Worm (Caenorhabditis elegans) whole organism, mixed stage, embryonic: ENCODE data around the gene sul-2.

Source experiments
- ces-1 ChIP-seq: fragments of 150-350 bp; optimal IDR thresholded peaks from 2 replicates; lab custom pipeline; 2014; ENCODE audit warnings: missing biosample characterization, missing genetic modification reagents, missing genetic modification characterization
- cnd-1 ChIP-seq: fragments of 200-800 bp; sonication (Bioruptor generic); optimal IDR thresholded peaks from 2 replicates; lab custom pipeline; 2018; ENCODE audit warnings: mild to moderate bottlenecking, missing genetic modification characterization, missing compliant biosample characterization
- elt-1 ChIP-seq: sonication (generic microtip); optimal IDR thresholded peaks from 2 replicates; lab custom pipeline; 2017; ENCODE audit warnings: missing genetic modification characterization, mild to moderate bottlenecking, missing compliant biosample characterization, antibody characterized with exemption, moderate library complexity, borderline replicate concordance; ENCODE audit not compliant: insufficient read depth
- lsy-2 ChIP-seq: fragments of 150-350 bp; optimal IDR thresholded peaks from 2 replicates; lab custom pipeline; 2014; ENCODE audit warnings: missing biosample characterization, missing genetic modification characterization
- mab-5 ChIP-seq: fragments of 150-350 bp; optimal IDR thresholded peaks from 2 replicates; lab custom pipeline; 2014; ENCODE audit warnings: missing biosample characterization, missing genetic modification characterization
- nhr-28 ChIP-seq: fragments of 150-350 bp; optimal IDR thresholded peaks from 2 replicates; lab custom pipeline; 2014; ENCODE audit warnings: missing biosample characterization, missing genetic modification characterization
- nhr-76 ChIP-seq: sonication (generic microtip); optimal IDR thresholded peaks from 2 replicates; lab custom pipeline; 2017; ENCODE audit warnings: missing biosample characterization, missing genetic modification characterization
- pha-4 ChIP-seq: fragments of 150-350 bp; optimal IDR thresholded peaks from 2 replicates; lab custom pipeline; 2018; ENCODE audit warnings: missing biosample characterization, missing genetic modification reagents, missing genetic modification characterization
- sem-2 ChIP-seq: fragments of 200-800 bp; sonication (Bioruptor generic); optimal IDR thresholded peaks from 2 replicates; lab custom pipeline; 2018; ENCODE audit warnings: mild to moderate bottlenecking, missing genetic modification characterization, missing compliant biosample characterization
- unc-39 ChIP-seq: fragments of 150-350 bp; optimal IDR thresholded peaks from 2 replicates; lab custom pipeline; 2014; ENCODE audit warnings: missing biosample characterization, missing genetic modification characterization
- unc-62 ChIP-seq: fragments of 150-350 bp; optimal IDR thresholded peaks from 2 replicates; lab custom pipeline; 2014; ENCODE audit warnings: missing biosample characterization, missing genetic modification reagents, missing genetic modification characterization
- ztf-11 ChIP-seq: fragments of 150-350 bp; optimal IDR thresholded peaks from 2 replicates; lab custom pipeline; 2014; ENCODE audit warnings: missing biosample characterization, missing genetic modification characterization

DNA sequence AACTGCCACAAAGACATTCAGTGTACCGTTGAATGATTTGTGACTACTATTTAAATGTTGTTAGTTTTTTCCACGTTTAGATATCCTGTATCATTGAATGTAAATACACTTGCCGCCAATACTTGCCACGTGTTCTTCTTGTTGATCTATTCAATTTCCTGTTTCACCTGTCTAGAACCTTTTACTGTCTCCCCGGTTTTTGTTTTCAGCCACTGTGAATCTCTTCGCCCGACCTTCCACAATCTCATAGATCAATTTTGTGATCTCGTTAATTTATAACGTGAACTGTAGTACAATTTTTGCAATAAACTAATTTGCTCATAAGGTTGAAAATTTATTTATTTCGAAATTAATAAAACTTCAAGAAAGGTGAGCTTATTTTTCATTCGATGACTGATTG is 12.2 kb upstream of the sul-2 start, which contains the start of gene D1014.13:
- no peak for TF ChIP-seq pha-4 (tag; lab: Kevin White, UChicago)
- TF ChIP-seq elt-1 (tag; lab: Kevin White, UChicago) = no peak
- no peak for TF ChIP-seq nhr-76 (tag; lab: Kevin White, UChicago)
- TF ChIP-seq sem-2 (GFP tag; lab: Kevin White, UChicago) = no peak
- TF ChIP-seq nhr-28 (tag; lab: Kevin White, UChicago) = no peak
- no peak for TF ChIP-seq mab-5 (tag; lab: Kevin White, UChicago)
- TF ChIP-seq unc-62 = no peak
- TF ChIP-seq lsy-2 (tag; lab: Kevin White, UChicago) = no peak
- TF ChIP-seq ces-1 = no peak
- no peak for TF ChIP-seq unc-39
- TF ChIP-seq cnd-1 (tag; lab: Kevin White, UChicago) = no peak
- no peak for TF ChIP-seq ztf-11 (tag; lab: Kevin White, UChicago)
